Worm (Caenorhabditis elegans) whole organism, L3 larva: ENCODE measurements around the gene mrpl-51.

Experiments used
- ZK546.5 ChIP-seq: sonication (generic microtip); optimal IDR thresholded peaks from 2 replicates; lab custom pipeline; 2017; ENCODE audit warnings: missing biosample characterization, missing genetic modification characterization
- aly-2 ChIP-seq: fragments of 150-350 bp; optimal IDR thresholded peaks from 2 replicates; lab custom pipeline; 2014; ENCODE audit warnings: missing biosample characterization, missing genetic modification characterization
- ceh-28 ChIP-seq: fragments of 150-350 bp; optimal IDR thresholded peaks from 2 replicates; lab custom pipeline; 2014; ENCODE audit warnings: missing biosample characterization, missing genetic modification reagents, missing genetic modification characterization
- ceh-82 ChIP-seq: fragments of 150-350 bp; optimal IDR thresholded peaks from 2 replicates; lab custom pipeline; 2014; ENCODE audit warnings: missing biosample characterization, missing genetic modification characterization
- daf-12 ChIP-seq: fragments of 150-350 bp; optimal IDR thresholded peaks from 2 replicates; lab custom pipeline; 2014; ENCODE audit warnings: missing biosample characterization, missing genetic modification reagents, missing genetic modification characterization
- elt-1 ChIP-seq: fragments of 150-350 bp; optimal IDR thresholded peaks from 2 replicates; lab custom pipeline; 2014; ENCODE audit warnings: missing biosample characterization, missing genetic modification characterization
- elt-2 ChIP-seq: sonication (generic microtip); optimal IDR thresholded peaks from 2 replicates; lab custom pipeline; 2016; ENCODE audit warnings: missing genetic modification reagents, mild to moderate bottlenecking, missing genetic modification characterization, missing compliant biosample characterization
- elt-3 ChIP-seq, 3 experiments: fragments of 150-350 bp in 1 of 3; sonication (generic microtip) in 2 of 3; optimal IDR thresholded peaks; 2 replicates in 2 of 3; 4 replicates in 1 of 3; lab custom pipeline; 2014 to 2017; ENCODE audit warnings: missing biosample characterization in 3 of 3, missing genetic modification characterization in 3 of 3
- eor-1 ChIP-seq, 2 experiments: fragments of 150-350 bp; optimal IDR thresholded peaks; 2 replicates each; lab custom pipeline; 2014 to 2018; ENCODE audit warnings: missing biosample characterization in 2 of 2, missing genetic modification characterization in 2 of 2
- fkh-10 ChIP-seq: sonication (generic microtip); optimal IDR thresholded peaks from 2 replicates; lab custom pipeline; 2017; ENCODE audit warnings: missing biosample characterization, missing genetic modification reagents, missing genetic modification characterization
- fkh-2 ChIP-seq: fragments of 150-350 bp; optimal IDR thresholded peaks from 2 replicates; lab custom pipeline; 2014; ENCODE audit warnings: missing biosample characterization, missing genetic modification reagents, missing genetic modification characterization
- hmg-11 ChIP-seq: sonication (generic microtip); optimal IDR thresholded peaks from 2 replicates; lab custom pipeline; 2016; ENCODE audit warnings: missing genetic modification characterization, missing compliant biosample characterization
- jun-1 ChIP-seq: fragments of 150-350 bp; optimal IDR thresholded peaks from 2 replicates; lab custom pipeline; 2014; ENCODE audit warnings: missing biosample characterization, missing genetic modification reagents, missing genetic modification characterization
- lin-15B ChIP-seq: fragments of 150-350 bp; optimal IDR thresholded peaks from 2 replicates; lab custom pipeline; 2014; ENCODE audit warnings: missing biosample characterization, missing genetic modification characterization
- lin-39 ChIP-seq: fragments of 150-350 bp; optimal IDR thresholded peaks from 2 replicates; lab custom pipeline; 2018; ENCODE audit warnings: missing biosample characterization, missing genetic modification reagents, missing genetic modification characterization
- lsy-12 ChIP-seq: sonication (generic microtip); optimal IDR thresholded peaks from 2 replicates; lab custom pipeline; 2016; ENCODE audit warnings: mild to moderate bottlenecking, missing genetic modification characterization, missing compliant biosample characterization
- mdl-1 ChIP-seq: fragments of 150-350 bp; optimal IDR thresholded peaks from 2 replicates; lab custom pipeline; 2014; ENCODE audit warnings: missing biosample characterization, missing genetic modification characterization
- mml-1 ChIP-seq: fragments of 150-350 bp; sonication (generic microtip); optimal IDR thresholded peaks from 3 replicates; lab custom pipeline; 2014; ENCODE audit warnings: missing biosample characterization, missing genetic modification characterization
- nfya-1 ChIP-seq: sonication (generic microtip); optimal IDR thresholded peaks from 2 replicates; lab custom pipeline; 2017; ENCODE audit warnings: missing genetic modification characterization, mild to moderate bottlenecking, missing compliant biosample characterization, antibody characterized with exemption, moderate library complexity; ENCODE audit not compliant: insufficient read depth
- nhr-11 ChIP-seq: fragments of 150-350 bp; optimal IDR thresholded peaks from 2 replicates; lab custom pipeline; 2014; ENCODE audit warnings: missing biosample characterization, missing genetic modification characterization
- nhr-12 ChIP-seq: fragments of 150-350 bp; optimal IDR thresholded peaks from 2 replicates; lab custom pipeline; 2014; ENCODE audit warnings: missing biosample characterization, missing genetic modification characterization
- nhr-23 ChIP-seq: fragments of 150-350 bp; optimal IDR thresholded peaks from 2 replicates; lab custom pipeline; 2014; ENCODE audit warnings: missing biosample characterization, missing genetic modification reagents, missing genetic modification characterization
- nhr-237 ChIP-seq: fragments of 150-350 bp; optimal IDR thresholded peaks from 2 replicates; lab custom pipeline; 2014; ENCODE audit warnings: missing biosample characterization, missing genetic modification characterization
- nhr-25 ChIP-seq: sonication (generic microtip); optimal IDR thresholded peaks from 2 replicates; lab custom pipeline; 2017; ENCODE audit warnings: missing biosample characterization, missing genetic modification characterization
- nhr-43 ChIP-seq: sonication (generic microtip); optimal IDR thresholded peaks from 2 replicates; lab custom pipeline; 2016; ENCODE audit warnings: mild to moderate bottlenecking, missing genetic modification characterization, missing compliant biosample characterization; ENCODE audit not compliant: poor library complexity, severe bottlenecking
- nhr-76 ChIP-seq: fragments of 150-350 bp; sonication (generic microtip); optimal IDR thresholded peaks from 5 replicates; lab custom pipeline; 2014; ENCODE audit warnings: missing biosample characterization, missing genetic modification characterization
- nhr-77 ChIP-seq: fragments of 150-350 bp; optimal IDR thresholded peaks from 2 replicates; lab custom pipeline; 2014; ENCODE audit warnings: missing biosample characterization, missing genetic modification characterization
- pha-4 ChIP-seq: fragments of 150-350 bp; optimal IDR thresholded peaks from 2 replicates; lab custom pipeline; 2014; ENCODE audit warnings: missing biosample characterization, missing genetic modification reagents, missing genetic modification characterization
- pqm-1 ChIP-seq: fragments of 150-350 bp; optimal IDR thresholded peaks from 2 replicates; lab custom pipeline; 2017; ENCODE audit warnings: missing biosample characterization, missing genetic modification characterization, inconsistent platforms
- snpc-4 ChIP-seq: fragments of 150-350 bp; optimal IDR thresholded peaks from 2 replicates; lab custom pipeline; 2014; ENCODE audit warnings: missing biosample characterization, missing genetic modification characterization
- ztf-11 ChIP-seq: fragments of 150-350 bp; optimal IDR thresholded peaks from 2 replicates; lab custom pipeline; 2014; ENCODE audit warnings: missing biosample characterization, missing genetic modification characterization

The mrpl-51 gene

DNA sequence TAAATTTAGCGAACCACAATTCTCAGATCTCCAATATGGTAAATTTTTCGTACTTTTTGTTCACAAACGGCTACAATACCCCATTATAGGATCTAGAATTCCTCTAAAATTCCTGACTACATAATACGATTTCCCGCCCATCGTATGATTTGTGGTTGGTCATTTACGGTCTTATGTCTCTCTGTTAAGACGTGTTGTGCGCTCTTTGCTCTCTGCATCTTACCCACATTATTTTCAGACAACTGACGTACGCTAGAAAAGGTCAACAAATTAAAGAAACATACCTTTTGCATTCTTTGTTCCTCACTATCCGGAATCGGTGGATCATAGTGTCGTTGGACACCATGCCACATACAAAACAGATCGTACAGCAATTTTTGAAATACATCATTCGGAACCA lies 11.9 kb downstream of the mrpl-51 start:
- peak; percentile 4 for TF ChIP-seq pqm-1 (tag; lab: Kevin White, UChicago)
- TF ChIP-seq aly-2 (tag; lab: Kevin White, UChicago) = no peak
- peak; percentile 39 for TF ChIP-seq elt-2 (tag; lab: Kevin White, UChicago)
- no peak for TF ChIP-seq lin-15B (tag; lab: Kevin White, UChicago)
- TF ChIP-seq nhr-11 (tag; lab: Kevin White, UChicago) = no peak

DNA sequence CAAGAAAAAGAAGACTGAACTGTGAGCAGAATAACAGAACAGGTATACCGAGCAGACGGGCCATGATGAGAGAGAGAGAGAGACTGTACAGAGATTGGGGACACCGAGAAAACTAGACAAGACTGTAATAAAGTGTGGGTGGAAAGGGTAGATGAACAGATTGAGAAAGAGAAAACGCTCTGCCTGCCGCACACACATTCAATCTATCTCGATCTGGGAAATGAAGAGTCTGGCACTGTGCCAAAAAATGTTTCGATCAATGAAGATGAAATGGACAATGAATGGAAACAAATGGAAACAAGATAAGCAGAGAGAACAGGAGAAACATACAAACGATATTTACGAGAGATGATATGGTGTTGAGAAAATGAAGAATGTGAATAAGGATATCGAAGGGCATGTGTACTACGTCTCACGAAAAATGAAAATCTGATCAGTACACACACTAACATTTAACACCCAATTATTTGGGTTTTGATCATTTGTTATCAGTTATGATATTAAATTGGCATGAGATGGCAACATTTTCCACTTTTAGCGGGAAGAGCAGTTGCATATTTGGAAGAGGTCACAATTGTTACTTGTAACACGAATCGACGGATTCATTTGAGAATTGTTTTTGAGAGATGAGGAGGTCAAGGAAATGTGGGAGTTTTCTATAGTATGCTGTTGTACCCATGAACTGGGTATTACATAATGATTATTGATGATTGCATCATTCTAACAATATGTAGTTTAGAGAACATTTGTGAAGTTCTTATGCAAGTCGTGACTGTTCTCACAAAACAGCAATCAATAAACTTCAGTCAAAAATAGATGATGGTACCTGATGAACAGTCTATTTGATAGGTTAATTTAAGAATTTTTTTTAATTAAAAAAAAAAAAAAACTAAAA lies 14.0 kb downstream of the mrpl-51 start:
- peak; percentile 62 for TF ChIP-seq nhr-43
- no peak for TF ChIP-seq ZK546.5 (tag; lab: Kevin White, UChicago)
- TF ChIP-seq nhr-23 = peak; percentile 60
- TF ChIP-seq nhr-25 (tag; lab: Kevin White, UChicago) = no peak
- no peak for TF ChIP-seq fkh-2 (tag; lab: Kevin White, UChicago)
- TF ChIP-seq lin-39 (tag; lab: Kevin White, UChicago) = no peak
- no peak for TF ChIP-seq hmg-11 (tag; lab: Kevin White, UChicago)
- peak; percentile 19 for TF ChIP-seq elt-2 (tag; lab: Kevin White, UChicago)
- TF ChIP-seq ztf-11 (tag; lab: Kevin White, UChicago) = no peak
- TF ChIP-seq pqm-1 (tag; lab: Kevin White, UChicago) = peak; percentile 16
- no peak for TF ChIP-seq lin-15B (tag; lab: Kevin White, UChicago)
- no peak for TF ChIP-seq ceh-28 (tag; lab: Kevin White, UChicago)
- peak; percentile 8 for TF ChIP-seq elt-1 (tag; lab: Kevin White, UChicago)
- TF ChIP-seq pha-4 = no peak
- TF ChIP-seq, all 47 proteins: peak for 5

- TF ChIP-seq elt-3 (tag; optimal IDR thresholded peaks at IDR 0.05; lab: Kevin White, UChicago) (peak in 1 of 3 experiments; percentile 59), lin-15B (tag; lab: Kevin White, UChicago) (no peak), nhr-43 (peak; percentile 16), elt-2 (tag; lab: Kevin White, UChicago) (peak; percentile 82), nhr-237 (tag; lab: Kevin White, UChicago) (no peak), pqm-1 (tag; lab: Kevin White, UChicago) (peak; percentile 52), pha-4 (peak; percentile 28), nhr-12 (no peak), lsy-12 (tag; lab: Kevin White, UChicago) (peak; percentile 1), nhr-23 (peak; percentile 13), mdl-1 (tag; lab: Kevin White, UChicago) (no peak), jun-1 (peak; percentile 10), mml-1 (tag; lab: Kevin White, UChicago) (no peak), nhr-25 (tag; lab: Kevin White, UChicago) (peak; percentile 1), ceh-28 (tag; lab: Kevin White, UChicago) (peak; percentile 7), snpc-4 (tag; lab: Kevin White, UChicago) (no peak), eor-1 (tag; optimal IDR thresholded peaks at IDR 0.05; lab: Kevin White, UChicago) (no peak)
These were observed 15.5 kb downstream of the mrpl-51 start, which contains the start of gene T12G3.2 for ce11 chrIV:12046524-12047203. TSS of gene T12G3.2 (minus strand) at chrIV:12046967.

DNA sequence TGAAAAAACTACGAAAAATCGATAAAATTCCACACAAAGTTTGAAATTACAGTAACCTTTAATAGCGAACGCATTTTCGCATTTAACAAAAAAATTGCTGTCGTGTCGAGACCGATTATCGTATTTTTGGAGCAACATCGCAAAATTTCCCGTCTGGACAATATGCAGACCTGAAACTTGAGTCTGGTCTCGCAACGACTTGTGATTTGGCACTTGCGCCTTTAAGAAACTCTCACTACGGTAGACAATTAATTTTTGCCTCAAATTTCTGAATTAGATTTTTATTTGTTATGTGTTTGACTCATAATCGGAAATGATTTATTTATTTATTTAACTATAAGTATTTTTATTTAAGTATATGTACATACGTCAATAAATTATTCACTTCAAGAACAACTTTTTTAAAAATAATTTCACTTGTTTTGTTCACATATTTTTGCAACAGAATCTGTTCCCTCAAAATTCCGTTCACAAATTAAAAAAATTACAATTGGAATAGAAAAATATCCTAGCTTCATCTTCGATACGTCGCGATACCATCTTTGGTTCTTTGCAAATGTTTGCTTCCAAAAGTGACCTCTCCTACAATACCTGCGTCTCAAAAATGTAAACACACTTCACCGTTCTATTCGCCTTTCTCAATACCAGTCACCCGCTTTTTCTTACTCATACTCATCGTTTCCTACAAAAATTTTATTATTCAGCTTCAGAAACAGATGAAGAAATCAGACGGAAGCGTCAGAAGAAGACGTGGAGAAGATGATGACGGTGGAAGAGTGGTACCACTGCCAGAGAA lies 16.6 kb downstream of the mrpl-51 start, which contains the start of gene T12G3.4:
TSS of gene T12G3.4 (plus strand) at position 705 of the 796 bp plus-strand sequence.
- peak; percentile 90 for TF ChIP-seq pha-4
- no peak for TF ChIP-seq fkh-10

DNA sequence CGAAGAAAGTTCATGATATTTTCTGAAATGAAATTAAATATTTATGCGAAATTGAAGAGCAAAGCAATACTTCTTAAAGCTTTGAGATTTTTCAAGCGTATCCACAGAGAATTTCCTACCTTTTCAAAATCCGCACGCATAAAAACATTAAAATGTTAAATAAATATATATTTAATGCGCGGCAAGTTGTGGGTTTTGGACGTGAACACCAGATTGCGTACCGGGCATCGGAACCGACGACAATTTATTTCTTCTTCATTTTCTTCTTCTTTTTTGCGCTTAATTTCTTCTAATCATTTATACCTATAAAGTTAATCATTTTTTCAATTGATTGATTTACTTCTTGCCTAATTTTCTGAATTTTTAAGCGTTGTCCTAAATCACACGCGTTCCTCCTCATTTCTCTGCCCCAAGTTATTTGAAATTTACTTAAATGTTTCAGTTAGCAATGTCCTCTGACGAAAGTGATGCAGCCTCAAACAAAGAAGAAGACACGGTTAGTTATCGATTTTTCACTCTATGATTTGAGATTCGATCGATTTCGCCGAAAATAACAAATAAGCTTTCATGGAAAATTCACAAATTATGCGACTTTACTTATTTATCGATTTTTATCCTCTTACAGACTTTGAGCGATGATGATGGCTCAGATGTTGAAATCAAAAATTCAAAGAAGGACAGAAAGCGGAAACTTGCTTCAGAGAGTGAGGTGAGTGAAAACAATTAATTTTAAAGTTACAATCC lies 20.1 kb downstream of the mrpl-51 start, which contains the start of the genes bre-5 and spt-5:
TSS of gene bre-5 (minus strand) at position 167 of the 744 bp plus-strand sequence.
TSS of gene spt-5 (plus strand) at position 443 of the 744 bp plus-strand sequence.
- no peak for TF ChIP-seq mdl-1 (tag; lab: Kevin White, UChicago)
- TF ChIP-seq ceh-82 (tag; lab: Kevin White, UChicago) = no peak
- no peak for TF ChIP-seq nfya-1 (tag; lab: Kevin White, UChicago)
- TF ChIP-seq nhr-77 (tag; lab: Kevin White, UChicago) = no peak
- TF ChIP-seq nhr-25 (tag; lab: Kevin White, UChicago) = no peak
- peak; percentile 47 for TF ChIP-seq hmg-11 (tag; lab: Kevin White, UChicago)
- no peak for TF ChIP-seq nhr-76 (tag; lab: Kevin White, UChicago)
- TF ChIP-seq daf-12 (tag; lab: Kevin White, UChicago) = no peak
- TF ChIP-seq ceh-28 (tag; lab: Kevin White, UChicago) = peak; percentile 35
- peak; percentile 21 for TF ChIP-seq nhr-23
- no peak for TF ChIP-seq elt-2 (tag; lab: Kevin White, UChicago)
- TF ChIP-seq elt-3 (tag; optimal IDR thresholded peaks at IDR 0.05; lab: Kevin White, UChicago) = no peak
- TF ChIP-seq pha-4 = peak; percentile 64
- TF ChIP-seq nhr-237 (tag; lab: Kevin White, UChicago) = no peak
- TF ChIP-seq lin-15B (tag; lab: Kevin White, UChicago) = peak; percentile 36
